Worm (Caenorhabditis elegans) whole organism, L4 larva: ENCODE measurements around the gene F32E10.9.

Source experiments
- F10B5.3 ChIP-seq: sonication (generic microtip); optimal IDR thresholded peaks from 2 replicates; lab custom pipeline; 2016; ENCODE audit warnings: mild to moderate bottlenecking, missing genetic modification characterization, missing compliant biosample characterization
- R02D3.7 ChIP-seq: fragments of 150-350 bp; sonication (generic microtip); optimal IDR thresholded peaks from 3 replicates; lab custom pipeline; 2014; ENCODE audit warnings: missing biosample characterization, missing genetic modification characterization
- T20F7.1 ChIP-seq: fragments of 200-800 bp; sonication (Bioruptor generic); optimal IDR thresholded peaks from 2 replicates; lab custom pipeline; 2018; ENCODE audit warnings: mild to moderate bottlenecking, missing genetic modification characterization, missing compliant biosample characterization
- Y105C5A.15 ChIP-seq: fragments of 200-800 bp; sonication (Bioruptor generic); IDR thresholded peaks from 2 replicates; pipeline ENCODE4 v1.3.6; 2022; ENCODE audit warnings: missing genetic modification characterization, missing compliant biosample characterization
- Y48G9A.11 ChIP-seq: fragments of 200-800 bp; sonication (Bioruptor generic); IDR thresholded peaks from 2 replicates; pipeline ENCODE4 v1.3.6; 2022; ENCODE audit warnings: missing genetic modification reagents, missing genetic modification characterization, missing compliant biosample characterization
- Y5F2A.4 ChIP-seq: fragments of 200-800 bp; sonication (Bioruptor generic); optimal IDR thresholded peaks from 2 replicates; lab custom pipeline; 2018; ENCODE audit warnings: mild to moderate bottlenecking, missing genetic modification characterization, missing compliant biosample characterization
- Y75B8A.6 ChIP-seq: fragments of 200-800 bp; sonication (Bioruptor generic); IDR thresholded peaks from 2 replicates; pipeline ENCODE4 v1.3.6; 2022; ENCODE audit warnings: missing genetic modification reagents, missing genetic modification characterization, missing compliant biosample characterization
- aha-1 ChIP-seq: fragments of 150-350 bp; peaks from one replicate; lab custom pipeline; 2014; ENCODE audit warnings: missing biosample characterization, missing genetic modification characterization
- aly-2 ChIP-seq: sonication (generic microtip); optimal IDR thresholded peaks from 2 replicates; lab custom pipeline; 2018; ENCODE audit warnings: missing biosample characterization, missing genetic modification characterization
- ama-1 ChIP-seq: fragments of 150-350 bp; optimal IDR thresholded peaks from 2 replicates; lab custom pipeline; 2014; ENCODE audit warnings: inconsistent platforms, mixed read lengths
- ceh-28 ChIP-seq: fragments of 150-350 bp; optimal IDR thresholded peaks from 2 replicates; lab custom pipeline; 2014; ENCODE audit warnings: missing biosample characterization, missing genetic modification reagents, missing genetic modification characterization
- ceh-32 ChIP-seq: sonication (generic microtip); optimal IDR thresholded peaks from 2 replicates; lab custom pipeline; 2016; ENCODE audit warnings: mild to moderate bottlenecking, missing genetic modification characterization, missing compliant biosample characterization; ENCODE audit not compliant: poor library complexity
- ctbp-1 ChIP-seq: fragments of 200-800 bp; sonication (Bioruptor generic); IDR thresholded peaks from 2 replicates; pipeline ENCODE4 v1.3.6; 2022; ENCODE audit warnings: missing genetic modification reagents, missing genetic modification characterization, missing compliant biosample characterization
- daf-16 ChIP-seq, 3 experiments: sonication (generic microtip); optimal IDR thresholded peaks; 2 replicates each; lab custom pipeline; 2016 to 2017; ENCODE audit warnings: missing genetic modification characterization in 3 of 3, missing genetic modification reagents in 3 of 3, mild to moderate bottlenecking in 2 of 3, missing compliant biosample characterization in 2 of 3, missing biosample characterization in 1 of 3, moderate library complexity in 1 of 3
- daf-19 ChIP-seq: fragments of 200-800 bp; sonication (Bioruptor generic); conservative IDR thresholded peaks from 2 replicates; pipeline ENCODE4 v1.3.6; 2022; ENCODE audit warnings: missing genetic modification characterization, missing compliant biosample characterization
- daf-8 ChIP-seq: fragments of 200-800 bp; sonication (Bioruptor generic); IDR thresholded peaks from 2 replicates; pipeline ENCODE4 v1.3.6; 2022; ENCODE audit warnings: missing genetic modification characterization, missing compliant biosample characterization
- dmd-8 ChIP-seq: fragments of 200-800 bp; sonication (Bioruptor generic); IDR thresholded peaks from 2 replicates; pipeline ENCODE4 v1.3.6; 2022; ENCODE audit warnings: missing genetic modification characterization, missing compliant biosample characterization
- dpl-1 ChIP-seq: fragments of 150-350 bp; optimal IDR thresholded peaks from 2 replicates; lab custom pipeline; 2014; ENCODE audit warnings: missing biosample characterization, missing genetic modification reagents, missing genetic modification characterization
- duxl-1 ChIP-seq: sonication (generic microtip); optimal IDR thresholded peaks from 2 replicates; lab custom pipeline; 2016; ENCODE audit warnings: mild to moderate bottlenecking, missing genetic modification characterization, moderate library complexity, missing compliant biosample characterization; ENCODE audit not compliant: poor library complexity
- dve-1 ChIP-seq: sonication (generic microtip); optimal IDR thresholded peaks from 2 replicates; lab custom pipeline; 2017; ENCODE audit warnings: antibody characterized with exemption, mild to moderate bottlenecking, missing genetic modification characterization, missing compliant biosample characterization; ENCODE audit not compliant: insufficient read depth
- fkh-10 ChIP-seq: fragments of 150-350 bp; optimal IDR thresholded peaks from 2 replicates; lab custom pipeline; 2014; ENCODE audit warnings: missing biosample characterization, missing genetic modification reagents, missing genetic modification characterization
- gei-8 ChIP-seq: fragments of 200-800 bp; sonication (Bioruptor generic); optimal IDR thresholded peaks from 2 replicates; lab custom pipeline; 2018; ENCODE audit warnings: mild to moderate bottlenecking, missing genetic modification characterization, missing compliant biosample characterization
- lin-38 ChIP-seq: fragments of 200-800 bp; sonication (Bioruptor generic); IDR thresholded peaks from 2 replicates; pipeline ENCODE4 v1.3.6; 2022; ENCODE audit warnings: missing genetic modification reagents, missing genetic modification characterization, missing compliant biosample characterization
- lin-39 ChIP-seq: fragments of 150-350 bp; optimal IDR thresholded peaks from 2 replicates; lab custom pipeline; 2014; ENCODE audit warnings: missing biosample characterization, missing genetic modification reagents, missing genetic modification characterization
- lsy-2 ChIP-seq, 2 experiments: fragments of 150-350 bp in 1 of 2; sonication (generic microtip) in 1 of 2; optimal IDR thresholded peaks; 2 replicates each; lab custom pipeline; 2014 to 2017; ENCODE audit warnings: missing biosample characterization in 2 of 2, missing genetic modification characterization in 2 of 2
- mdt-29 ChIP-seq: fragments of 200-800 bp; sonication (Bioruptor generic); IDR thresholded peaks from 2 replicates; pipeline ENCODE4 v1.3.6; 2022; ENCODE audit warnings: missing genetic modification reagents, missing genetic modification characterization, missing compliant biosample characterization
- mes-2 ChIP-seq: sonication (generic microtip); optimal IDR thresholded peaks from 2 replicates; lab custom pipeline; 2016; ENCODE audit warnings: missing genotype, mild to moderate bottlenecking, missing genetic modification characterization, missing compliant biosample characterization; ENCODE audit not compliant: poor library complexity, severe bottlenecking
- nhr-237 ChIP-seq: sonication (generic microtip); optimal IDR thresholded peaks from 2 replicates; lab custom pipeline; 2017; ENCODE audit warnings: missing biosample characterization, missing genetic modification characterization
- nhr-28 ChIP-seq: fragments of 150-350 bp; optimal IDR thresholded peaks from 2 replicates; lab custom pipeline; 2014; ENCODE audit warnings: missing biosample characterization, missing genetic modification characterization
- nhr-48 ChIP-seq: sonication (generic microtip); optimal IDR thresholded peaks from 2 replicates; lab custom pipeline; 2016; ENCODE audit warnings: mild to moderate bottlenecking, missing genetic modification characterization, missing compliant biosample characterization
- nhr-76 ChIP-seq: fragments of 150-350 bp; optimal IDR thresholded peaks from 2 replicates; lab custom pipeline; 2014; ENCODE audit warnings: missing biosample characterization, missing genetic modification characterization
- pha-4 ChIP-seq, 2 experiments: fragments of 150-350 bp in 1 of 2; fragments of 200-800 bp in 1 of 2; sonication (Bioruptor generic) in 1 of 2; IDR thresholded peaks in 1 of 2; optimal IDR thresholded peaks in 1 of 2; 2 replicates each; pipeline versions ENCODE4 v1.3.6 to Lab custom; 2014 to 2022; ENCODE audit warnings: missing genetic modification characterization in 2 of 2, missing genetic modification reagents in 2 of 2, missing biosample characterization in 1 of 2, missing compliant biosample characterization in 1 of 2
- pqm-1 ChIP-seq: sonication (generic microtip); optimal IDR thresholded peaks from 2 replicates; lab custom pipeline; 2017; ENCODE audit warnings: missing biosample characterization, missing genetic modification characterization
- rbr-2 ChIP-seq: sonication (generic microtip); optimal IDR thresholded peaks from 2 replicates; lab custom pipeline; 2016; ENCODE audit warnings: missing genotype, missing genetic modification characterization, missing compliant biosample characterization
- set-16 ChIP-seq: fragments of 200-800 bp; sonication (Bioruptor generic); IDR thresholded peaks from 2 replicates; pipeline ENCODE4 v1.3.6; 2022; ENCODE audit warnings: missing genetic modification reagents, missing genetic modification characterization, missing compliant biosample characterization
- spr-1 ChIP-seq: sonication (generic microtip); optimal IDR thresholded peaks from 2 replicates; lab custom pipeline; 2016; ENCODE audit warnings: mild to moderate bottlenecking, missing genetic modification characterization, missing compliant biosample characterization
- spr-3 ChIP-seq: fragments of 200-800 bp; sonication (Bioruptor generic); optimal IDR thresholded peaks from 2 replicates; lab custom pipeline; 2018; ENCODE audit warnings: mild to moderate bottlenecking, missing genetic modification characterization, missing compliant biosample characterization
- tag-97 ChIP-seq: fragments of 200-800 bp; sonication (Bioruptor generic); IDR thresholded peaks from 2 replicates; pipeline ENCODE4 v1.3.6; 2022; ENCODE audit warnings: missing genetic modification characterization, missing compliant biosample characterization
- unc-130 ChIP-seq: sonication (generic microtip); optimal IDR thresholded peaks from 2 replicates; lab custom pipeline; 2016; ENCODE audit warnings: missing genetic modification reagents, missing genetic modification characterization, missing compliant biosample characterization
- unc-62 ChIP-seq, 3 experiments: fragments of 150-350 bp in 1 of 3; sonication (generic microtip); optimal IDR thresholded peaks in 2 of 3; peaks in 1 of 3; 1 replicate in 1 of 3; 2 replicates in 2 of 3; lab custom pipeline; 2014 to 2017; ENCODE audit warnings: missing biosample characterization in 3 of 3, missing genetic modification characterization in 3 of 3, missing genetic modification reagents in 3 of 3, missing genotype in 1 of 3
- zfp-3 ChIP-seq: fragments of 200-800 bp; sonication (Bioruptor generic); conservative IDR thresholded peaks from 2 replicates; pipeline ENCODE4 v1.3.6; 2022; ENCODE audit warnings: missing genetic modification reagents, missing genetic modification characterization, missing compliant biosample characterization

Gene F32E10.9

ce11 chrIV:7520258-7520657 is 43.5 kb downstream of the F32E10.9 start:
- TF ChIP-seq daf-16 (GFP tag; optimal IDR thresholded peaks at IDR 0.05; lab: Kevin White, UChicago) (no peak), daf-16 (tag; optimal IDR thresholded peaks at IDR 0.05; lab: Kevin White, UChicago) (peak; percentile 93), Y75B8A.6 (GFP tag; lab: Robert Waterston, UW) (no peak), dve-1 (peak; percentile 71), unc-130 (GFP tag; lab: Kevin White, UChicago) (no peak), pqm-1 (tag; lab: Kevin White, UChicago) (peak; percentile 44), nhr-28 (peak; percentile 10)

- TF ChIP-seq aha-1 (tag; lab: Kevin White, UChicago) (peak; percentile 66), pha-4 (GFP tag; IDR thresholded peaks at IDR 0.05; lab: Robert Waterston, UW) (no peak), pha-4 (tag; optimal IDR thresholded peaks at IDR 0.05; lab: Kevin White, UChicago) (no peak), unc-62 (GFP tag; optimal IDR thresholded peaks at IDR 0.05 in 1 of 2; lab: Kevin White, UChicago) (peak in 1 of 2 experiments; percentile 7), unc-62 (tag; optimal IDR thresholded peaks at IDR 0.05; lab: Kevin White, UChicago) (no peak)
Observed at ce11 chrIV:7516167-7516566, 47.6 kb downstream of the F32E10.9 start, which contains the start of the genes R05G6.9 and R05G6.3. TSS of gene R05G6.9 (minus strand) at chrIV:7516267. TSS of gene R05G6.3 (plus strand) at chrIV:7516552.

ce11 chrIV:7512617-7513233 is 51.0 kb downstream of the F32E10.9 start, which contains the start of the genes plc-4 and R05G6.4:
TSS of gene plc-4 (minus strand) at chrIV:7512667.
TSS of gene R05G6.4 (plus strand) at chrIV:7513233.
- TF ChIP-seq mdt-29 (GFP tag; lab: Robert Waterston, UW) (no peak), ceh-32 (tag; lab: Kevin White, UChicago) (no peak), rbr-2 (peak; percentile 30), nhr-237 (tag; lab: Kevin White, UChicago) (no peak), zfp-3 (GFP tag; lab: Robert Waterston, UW) (no peak), Y48G9A.11 (GFP tag; lab: Robert Waterston, UW) (peak; percentile 91), fkh-10 (GFP tag; lab: Kevin White, UChicago) (no peak), spr-3 (GFP tag; lab: Kevin White, UChicago) (no peak), ceh-28 (tag; lab: Kevin White, UChicago) (no peak), T20F7.1 (GFP tag; lab: Kevin White, UChicago) (peak; percentile 96), mes-2 (peak; percentile 5), dve-1 (peak; percentile 41), Y5F2A.4 (GFP tag; lab: Kevin White, UChicago) (no peak), ama-1 (lab: Kevin White, UChicago) (no peak), daf-16 (GFP tag; optimal IDR thresholded peaks at IDR 0.05; lab: Kevin White, UChicago) (no peak), daf-16 (tag; optimal IDR thresholded peaks at IDR 0.05; lab: Kevin White, UChicago) (peak; percentile 32), gei-8 (GFP tag; lab: Kevin White, UChicago) (no peak), lsy-2 (tag; optimal IDR thresholded peaks at IDR 0.05; lab: Kevin White, UChicago) (peak in 1 of 2 experiments; percentile 54), daf-8 (GFP tag; lab: Robert Waterston, UW) (no peak), lin-38 (GFP tag; lab: Robert Waterston, UW) (0 out of 2 replicates have a peak, but pooled peaks have one; percentile 11), dmd-8 (GFP tag; lab: Robert Waterston, UW) (no peak), F10B5.3 (tag; lab: Kevin White, UChicago) (no peak), Y105C5A.15 (no peak), R02D3.7 (tag; lab: Kevin White, UChicago) (peak; percentile 66), pha-4 (GFP tag; IDR thresholded peaks at IDR 0.05; lab: Robert Waterston, UW) (no peak), pha-4 (tag; optimal IDR thresholded peaks at IDR 0.05; lab: Kevin White, UChicago) (peak; percentile 7), tag-97 (no peak), dpl-1 (GFP tag; lab: Kevin White, UChicago) (peak; percentile 46), ctbp-1 (no peak), nhr-48 (tag; lab: Kevin White, UChicago) (no peak), aly-2 (tag; lab: Kevin White, UChicago) (no peak), nhr-76 (no peak), set-16 (GFP tag; lab: Robert Waterston, UW) (no peak), duxl-1 (tag; lab: Kevin White, UChicago) (no peak), unc-130 (GFP tag; lab: Kevin White, UChicago) (no peak), daf-19 (GFP tag; lab: Robert Waterston, UW) (no peak), lin-39 (tag; lab: Kevin White, UChicago) (no peak), spr-1 (no peak)
